Worm (Caenorhabditis elegans) whole organism, L4 larva: Measurements from ENCODE around the gene cpf-2.

Source experiments
- aha-1 ChIP-seq: fragments of 150-350 bp; peaks from one replicate; lab custom pipeline; 2014; ENCODE audit warnings: missing biosample characterization, missing genetic modification characterization
- ceh-28 ChIP-seq: fragments of 150-350 bp; optimal IDR thresholded peaks from 2 replicates; lab custom pipeline; 2014; ENCODE audit warnings: missing biosample characterization, missing genetic modification reagents, missing genetic modification characterization
- ceh-44 ChIP-seq: fragments of 200-800 bp; sonication (Bioruptor generic); IDR thresholded peaks from 2 replicates; pipeline ENCODE4 v1.3.6; 2022; ENCODE audit warnings: missing genetic modification reagents, missing genetic modification characterization, missing compliant biosample characterization
- ceh-82 ChIP-seq: sonication (generic microtip); optimal IDR thresholded peaks from 2 replicates; lab custom pipeline; 2017; ENCODE audit warnings: missing biosample characterization, missing genetic modification characterization
- dmd-9 ChIP-seq: fragments of 200-800 bp; sonication (Bioruptor generic); IDR thresholded peaks from 2 replicates; pipeline ENCODE4 v1.3.6; 2022; ENCODE audit warnings: missing genetic modification reagents, missing genetic modification characterization, missing compliant biosample characterization
- dve-1 ChIP-seq: sonication (generic microtip); optimal IDR thresholded peaks from 2 replicates; lab custom pipeline; 2017; ENCODE audit warnings: antibody characterized with exemption, mild to moderate bottlenecking, missing genetic modification characterization, missing compliant biosample characterization; ENCODE audit not compliant: insufficient read depth
- fkh-10 ChIP-seq: fragments of 150-350 bp; optimal IDR thresholded peaks from 2 replicates; lab custom pipeline; 2014; ENCODE audit warnings: missing biosample characterization, missing genetic modification reagents, missing genetic modification characterization
- fos-1 ChIP-seq: fragments of 150-350 bp; optimal IDR thresholded peaks from 2 replicates; lab custom pipeline; 2014; ENCODE audit warnings: missing biosample characterization, missing genetic modification characterization
- gei-8 ChIP-seq: fragments of 200-800 bp; sonication (Bioruptor generic); optimal IDR thresholded peaks from 2 replicates; lab custom pipeline; 2018; ENCODE audit warnings: mild to moderate bottlenecking, missing genetic modification characterization, missing compliant biosample characterization
- lin-13 ChIP-seq: fragments of 150-350 bp; optimal IDR thresholded peaks from 2 replicates; lab custom pipeline; 2014; ENCODE audit warnings: missing biosample characterization, missing genetic modification reagents, missing genetic modification characterization
- nhr-11 ChIP-seq: fragments of 150-350 bp; optimal IDR thresholded peaks from 2 replicates; lab custom pipeline; 2014; ENCODE audit warnings: missing biosample characterization, missing genetic modification characterization
- nhr-28 ChIP-seq: fragments of 150-350 bp; optimal IDR thresholded peaks from 2 replicates; lab custom pipeline; 2014; ENCODE audit warnings: missing biosample characterization, missing genetic modification characterization
- unc-39 ChIP-seq: sonication (generic microtip); optimal IDR thresholded peaks from 2 replicates; lab custom pipeline; 2017; ENCODE audit warnings: missing biosample characterization, missing genetic modification characterization
- unc-62 ChIP-seq, 3 experiments: fragments of 150-350 bp in 1 of 3; sonication (generic microtip); optimal IDR thresholded peaks in 2 of 3; peaks in 1 of 3; 1 replicate in 1 of 3; 2 replicates in 2 of 3; lab custom pipeline; 2014 to 2017; ENCODE audit warnings: missing biosample characterization in 3 of 3, missing genetic modification characterization in 3 of 3, missing genetic modification reagents in 3 of 3, missing genotype in 1 of 3

- TF ChIP-seq dve-1 (tag; lab: Kevin White, UChicago), result peak; percentile 20
- TF ChIP-seq lin-13 (GFP tag; lab: Kevin White, UChicago), result no peak
- no peak for TF ChIP-seq unc-62 (GFP tag; optimal IDR thresholded peaks at IDR 0.05 in 1 of 2; lab: Kevin White, UChicago)
- TF ChIP-seq unc-62 (tag; optimal IDR thresholded peaks at IDR 0.05; lab: Kevin White, UChicago), result no peak
- TF ChIP-seq aha-1 (tag; lab: Kevin White, UChicago), result peak; percentile 17
- no peak for TF ChIP-seq gei-8
- no peak for TF ChIP-seq ceh-82 (tag; lab: Kevin White, UChicago)
- no peak for TF ChIP-seq unc-39 (tag; lab: Kevin White, UChicago)
- TF ChIP-seq dmd-9 (GFP tag; lab: Robert Waterston, UW), result no peak
- TF ChIP-seq nhr-11 (tag; lab: Kevin White, UChicago), result no peak
- TF ChIP-seq ceh-44 (GFP tag; lab: Robert Waterston, UW), result no peak
- TF ChIP-seq fos-1 (tag; lab: Kevin White, UChicago), result no peak
- TF ChIP-seq fkh-10 (GFP tag; lab: Kevin White, UChicago), result no peak
- TF ChIP-seq nhr-28 (tag; lab: Kevin White, UChicago), result no peak
- no peak for TF ChIP-seq ceh-28 (tag; lab: Kevin White, UChicago)
Measured at ce11 chrIII:13307107-13307506, 38.4 kb upstream of the cpf-2 start, which contains the start of the genes klp-19 and slc-36.1.
